Worm (Caenorhabditis elegans) whole organism, L2 larva: Measurements from ENCODE around the gene Y48E1C.4.

Experiments used
- R02D3.7 ChIP-seq: fragments of 150-350 bp; optimal IDR thresholded peaks from 2 replicates; lab custom pipeline; 2014; ENCODE audit warnings: missing biosample characterization, missing genetic modification characterization
- ZK546.5 ChIP-seq: sonication (generic microtip); optimal IDR thresholded peaks from 2 replicates; lab custom pipeline; 2017; ENCODE audit warnings: missing biosample characterization, missing genetic modification characterization
- ama-1 ChIP-seq: fragments of 150-350 bp; optimal IDR thresholded peaks from 2 replicates; lab custom pipeline; 2018; ENCODE audit warnings: inconsistent platforms
- egl-27 ChIP-seq: sonication (generic microtip); optimal IDR thresholded peaks from 3 replicates; lab custom pipeline; 2017; ENCODE audit warnings: missing biosample characterization, missing genetic modification reagents, missing genetic modification characterization
- lin-39 ChIP-seq: fragments of 150-350 bp; optimal IDR thresholded peaks from 2 replicates; lab custom pipeline; 2014; ENCODE audit warnings: missing biosample characterization, missing genetic modification reagents, missing genetic modification characterization
- lsy-2 ChIP-seq, 2 experiments: fragments of 150-350 bp in 1 of 2; sonication (generic microtip) in 1 of 2; optimal IDR thresholded peaks; 2 replicates each; lab custom pipeline; 2014 to 2017; ENCODE audit warnings: missing biosample characterization in 2 of 2, missing genetic modification characterization in 2 of 2
- nhr-129 ChIP-seq: fragments of 150-350 bp; optimal IDR thresholded peaks from 2 replicates; lab custom pipeline; 2014; ENCODE audit warnings: missing biosample characterization, missing genetic modification characterization
- nhr-77 ChIP-seq: fragments of 150-350 bp; optimal IDR thresholded peaks from 2 replicates; lab custom pipeline; 2014; ENCODE audit warnings: missing biosample characterization, missing genetic modification characterization
- snpc-4 ChIP-seq: fragments of 150-350 bp; optimal IDR thresholded peaks from 2 replicates; lab custom pipeline; 2014; ENCODE audit warnings: missing biosample characterization, missing genetic modification characterization
- unc-39 ChIP-seq: fragments of 150-350 bp; optimal IDR thresholded peaks from 2 replicates; lab custom pipeline; 2014; ENCODE audit warnings: missing biosample characterization, missing genetic modification characterization
- ztf-1 ChIP-seq: fragments of 200-800 bp; sonication (Bioruptor generic); conservative IDR thresholded peaks from 2 replicates; pipeline ENCODE4 v1.3.6; 2022; ENCODE audit warnings: missing genetic modification characterization, missing compliant biosample characterization
- ztf-11 ChIP-seq: sonication (generic microtip); optimal IDR thresholded peaks from 2 replicates; lab custom pipeline; 2017; ENCODE audit warnings: missing biosample characterization, missing genetic modification characterization

ce11 chrII:13467838-13468389 lies 31.3 kb upstream of the Y48E1C.4 start:
- TF ChIP-seq lin-39 (no peak), unc-39 (tag; lab: Kevin White, UChicago) (no peak), snpc-4 (tag; lab: Kevin White, UChicago) (no peak), R02D3.7 (tag; lab: Kevin White, UChicago) (no peak), egl-27 (tag; lab: Kevin White, UChicago) (no peak), ama-1 (lab: Kevin White, UChicago) (no peak), ztf-1 (GFP tag; lab: Robert Waterston, UW) (no peak), lsy-2 (tag; optimal IDR thresholded peaks at IDR 0.05; lab: Kevin White, UChicago) (no peak), nhr-129 (tag; lab: Kevin White, UChicago) (peak; percentile 54), ztf-11 (tag; lab: Kevin White, UChicago) (no peak), ZK546.5 (tag; lab: Kevin White, UChicago) (no peak), nhr-77 (tag; lab: Kevin White, UChicago) (no peak)
